Worm (Caenorhabditis elegans): ENCODE measurements around the gene ints-13.

The ints-13 gene

DNA sequence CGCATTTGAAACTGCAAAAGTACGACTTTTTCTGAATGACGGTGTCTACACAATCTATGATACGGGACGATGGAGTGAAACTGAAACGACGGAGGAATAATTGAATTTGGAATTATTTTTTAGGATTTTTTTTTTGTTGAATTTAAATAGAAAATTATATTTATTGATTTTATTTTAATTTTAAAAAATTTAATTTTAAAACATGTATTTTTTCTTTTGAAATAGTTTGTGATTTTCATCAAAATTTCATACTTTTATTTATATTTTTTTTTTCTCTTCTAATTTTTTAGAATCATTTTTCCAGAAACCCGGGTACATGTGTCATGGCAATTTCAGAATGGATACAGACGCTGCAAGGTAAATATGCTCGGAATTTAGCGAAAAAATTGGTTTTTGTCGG is 29.4 kb downstream of the ints-13 start, which contains the start of gene Y38C1AA.1:
Y38C1AA.1 (plus strand) TSS at position 301 of the 400 bp plus-strand sequence.
- no peak for TF ChIP-seq isw-1 (GFP tag; IDR thresholded peaks at IDR 0.05)

DNA sequence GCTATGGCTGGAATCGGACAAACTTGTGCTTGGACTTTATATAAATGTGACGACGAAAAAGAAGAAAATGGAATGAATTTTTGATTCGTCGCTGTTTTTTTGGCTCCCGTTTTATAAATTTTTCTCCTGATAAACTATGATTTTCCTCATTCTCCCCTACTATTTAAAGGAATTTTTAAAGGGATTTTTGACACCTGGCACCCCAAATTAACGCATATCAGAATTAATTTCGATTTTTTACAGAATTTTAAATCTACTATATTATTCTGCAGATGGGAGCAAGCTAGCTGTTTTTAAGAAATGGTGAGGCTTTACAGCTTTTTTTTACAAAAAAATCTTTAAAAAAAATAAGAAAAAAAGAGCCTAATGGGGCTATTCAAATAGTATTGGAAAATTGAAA is 32.3 kb downstream of the ints-13 start, which contains the start of gene coa-1:
coa-1 (plus strand) TSS at position 301 of the 400 bp plus-strand sequence.
- TF ChIP-seq nhr-19 (GFP tag; conservative IDR thresholded peaks at IDR 0.05) (no peak), fkh-10 (GFP tag; optimal IDR thresholded peaks at IDR 0.05) (no peak), mdl-1 (tag; optimal IDR thresholded peaks at IDR 0.05) (no peak), snpc-4 (tag; optimal IDR thresholded peaks at IDR 0.05) (no peak), swsn-7 (tag; optimal IDR thresholded peaks at IDR 0.05) (no peak), nhr-20 (tag; optimal IDR thresholded peaks at IDR 0.05) (no peak), sup-37 (GFP tag; optimal IDR thresholded peaks at IDR 0.05) (no peak), efl-1 (optimal IDR thresholded peaks at IDR 0.05) (no peak), efl-1 (GFP tag; optimal IDR thresholded peaks at IDR 0.05 in 1 of 2) (no peak), egl-27 (tag; optimal IDR thresholded peaks at IDR 0.05) (no peak), Y116A8C.19 (tag; optimal IDR thresholded peaks at IDR 0.05; ENCODE audit: borderline replicate concordance) (no peak), lin-15B (tag; optimal IDR thresholded peaks at IDR 0.05) (no peak), pax-3 (tag; optimal IDR thresholded peaks at IDR 0.05) (no peak), unc-98 (GFP tag; IDR thresholded peaks at IDR 0.05) (no peak), ceh-88 (GFP tag; IDR thresholded peaks at IDR 0.05) (no peak), unc-130 (tag; optimal IDR thresholded peaks at IDR 0.05) (no peak)

DNA sequence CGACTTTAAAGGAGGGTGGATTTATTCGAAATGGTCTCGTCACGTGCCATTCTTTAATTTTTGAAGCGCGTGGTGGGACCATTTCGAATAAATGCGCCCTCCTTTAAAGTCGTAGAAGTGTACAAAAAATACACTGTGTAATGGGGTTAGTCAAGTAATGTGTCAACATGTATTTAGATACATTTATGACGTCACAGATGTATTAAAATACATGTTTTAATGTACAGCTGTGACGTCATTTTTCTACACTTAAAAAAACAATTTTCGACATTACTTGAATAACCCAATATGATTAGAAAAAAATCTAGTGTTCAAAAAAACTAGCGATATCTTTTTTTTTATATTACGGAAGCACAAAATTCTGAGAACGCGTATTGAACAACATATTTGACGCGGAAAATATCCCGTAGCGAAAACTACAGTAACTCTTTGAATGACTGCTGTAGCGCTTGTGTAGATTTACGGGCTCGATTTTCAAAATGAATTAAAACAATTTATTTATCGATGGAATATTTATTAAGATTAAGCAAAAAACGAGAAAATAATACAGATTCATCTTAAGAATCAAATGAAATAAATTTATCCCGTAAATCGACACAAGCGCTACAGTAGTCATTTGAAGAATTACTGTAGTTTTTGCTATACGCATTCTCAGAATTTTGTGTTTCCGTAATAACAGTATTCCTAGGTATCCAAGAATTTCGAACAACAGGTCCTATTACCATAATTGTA is 34.2 kb downstream of the ints-13 start, which contains the start of gene gfrp-1:
gfrp-1 (plus strand) TSS at position 682 of the 732 bp plus-strand sequence.
- TF ChIP-seq nhr-47 (tag; optimal IDR thresholded peaks at IDR 0.05) (no peak), C16A3.4 (tag; optimal IDR thresholded peaks at IDR 0.05) (no peak), mdl-1 (tag; optimal IDR thresholded peaks at IDR 0.05) (no peak), unc-98 (GFP tag; IDR thresholded peaks at IDR 0.05) (no peak), snu-23 (GFP tag; optimal IDR thresholded peaks at IDR 0.05) (no peak), elt-2 (tag; optimal IDR thresholded peaks at IDR 0.05) (no peak), grh-1 (GFP tag; IDR thresholded peaks at IDR 0.05) (no peak), nhr-237 (tag; optimal IDR thresholded peaks at IDR 0.05) (no peak), unc-62 (GFP tag; optimal IDR thresholded peaks at IDR 0.05) (no peak), xbp-1 (tag; optimal IDR thresholded peaks at IDR 0.05) (no peak), sptf-1 (tag; optimal IDR thresholded peaks at IDR 0.05) (no peak), pax-3 (tag; optimal IDR thresholded peaks at IDR 0.05) (no peak), aha-1 (tag; optimal IDR thresholded peaks at IDR 0.05) (no peak), zip-4 (GFP tag; optimal IDR thresholded peaks at IDR 0.05) (no peak), swsn-7 (tag; optimal IDR thresholded peaks at IDR 0.05) (no peak), isw-1 (GFP tag; IDR thresholded peaks at IDR 0.05) (no peak), nhr-12 (tag; optimal IDR thresholded peaks at IDR 0.05) (no peak)

DNA sequence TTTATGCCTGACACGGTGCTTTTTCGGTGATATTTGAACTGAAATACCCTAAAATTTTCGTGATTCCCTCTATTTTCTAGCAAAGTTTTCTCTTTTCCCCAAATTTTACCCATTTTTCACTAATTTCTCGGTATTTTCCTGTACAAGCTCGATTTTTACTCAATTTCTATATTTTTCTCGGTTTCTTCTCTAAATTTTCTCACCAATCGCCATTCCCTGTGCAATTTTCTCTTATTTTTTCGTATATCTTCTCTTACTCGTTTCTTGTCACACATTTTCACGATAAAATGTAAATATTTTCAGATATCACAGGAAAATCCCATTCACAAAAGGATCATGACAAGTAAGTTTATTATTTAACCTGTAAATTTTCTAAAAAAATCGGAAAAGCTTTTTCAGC is 42.8 kb downstream of the ints-13 start, which contains the start of gene csn-3:
csn-3 (plus strand) TSS at position 301 of the 400 bp plus-strand sequence.
- TF ChIP-seq lin-14 (GFP tag; optimal IDR thresholded peaks at IDR 0.05) (no peak), isw-1 (GFP tag; IDR thresholded peaks at IDR 0.05) (no peak), snu-23 (GFP tag; optimal IDR thresholded peaks at IDR 0.05) (no peak), hlh-4 (tag; optimal IDR thresholded peaks at IDR 0.05) (no peak), ces-1 (GFP tag; optimal IDR thresholded peaks at IDR 0.05) (no peak), fkh-8 (tag; optimal IDR thresholded peaks at IDR 0.05) (no peak), unc-30 (tag; optimal IDR thresholded peaks at IDR 0.05) (no peak), elt-2 (tag; optimal IDR thresholded peaks at IDR 0.05) (no peak), aly-2 (tag; optimal IDR thresholded peaks at IDR 0.05) (no peak), lsy-2 (tag; optimal IDR thresholded peaks at IDR 0.05) (no peak), jun-1 (tag; optimal IDR thresholded peaks at IDR 0.05) (no peak), efl-3 (GFP tag; optimal IDR thresholded peaks at IDR 0.05) (no peak), nhr-84 (tag; optimal IDR thresholded peaks at IDR 0.05) (no peak), rnt-1 (tag; optimal IDR thresholded peaks at IDR 0.05) (no peak), grh-1 (GFP tag; IDR thresholded peaks at IDR 0.05) (no peak), nhr-19 (GFP tag; conservative IDR thresholded peaks at IDR 0.05) (no peak), sptf-1 (tag; optimal IDR thresholded peaks at IDR 0.05) (no peak)
